Worm (Caenorhabditis elegans) whole organism, L4/young adult: ENCODE data around the gene fipr-21.

Source experiments
- dao-5 ChIP-seq: sonication (generic microtip); optimal IDR thresholded peaks from 2 replicates; lab custom pipeline; 2016; ENCODE audit warnings: missing genotype, missing genetic modification characterization, moderate library complexity, missing compliant biosample characterization
- him-1 ChIP-seq: sonication (generic microtip); optimal IDR thresholded peaks from 2 replicates; lab custom pipeline; 2016; ENCODE audit warnings: missing genotype, missing genetic modification reagents, missing genetic modification characterization, missing compliant biosample characterization

DNA sequence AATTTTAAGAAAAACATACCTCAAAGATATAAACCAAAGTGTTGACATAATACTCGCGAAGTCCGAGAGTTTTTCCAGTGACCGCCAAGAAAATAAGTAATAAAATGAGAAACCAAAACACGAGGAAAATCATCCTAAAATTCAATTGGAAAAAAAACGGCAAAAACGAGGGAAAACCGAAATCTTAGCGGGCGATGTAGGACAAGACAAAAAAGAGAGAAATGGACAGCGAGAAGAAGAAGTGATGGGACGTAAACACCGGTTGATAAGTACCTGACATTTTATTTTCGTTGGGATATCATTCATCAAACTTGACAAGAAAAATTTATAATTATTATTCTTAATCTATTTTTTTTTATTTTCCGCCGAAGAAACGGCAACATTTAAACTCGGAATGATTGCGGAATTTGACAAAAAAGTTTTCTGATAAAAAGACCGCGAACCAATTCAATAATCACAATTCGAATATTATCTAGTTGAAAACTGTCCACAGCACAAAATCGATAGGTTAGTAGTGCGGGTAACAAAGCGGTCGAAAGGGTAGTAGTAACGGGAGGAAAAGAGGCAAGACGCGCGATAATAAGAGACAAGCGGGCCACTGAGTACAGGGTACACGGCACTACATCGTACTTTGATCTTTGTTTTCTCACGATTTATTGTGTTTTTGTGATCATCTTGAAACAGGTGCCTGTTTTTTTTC, 23.1 kb downstream of the fipr-21 start, which contains the start of gene acl-5:
- no peak for TF ChIP-seq dao-5 (tag; lab: Kevin White, UChicago)
- TF ChIP-seq him-1, result no peak
